Worm (Caenorhabditis elegans): Measurements from ENCODE around the gene twk-22.

DNA sequence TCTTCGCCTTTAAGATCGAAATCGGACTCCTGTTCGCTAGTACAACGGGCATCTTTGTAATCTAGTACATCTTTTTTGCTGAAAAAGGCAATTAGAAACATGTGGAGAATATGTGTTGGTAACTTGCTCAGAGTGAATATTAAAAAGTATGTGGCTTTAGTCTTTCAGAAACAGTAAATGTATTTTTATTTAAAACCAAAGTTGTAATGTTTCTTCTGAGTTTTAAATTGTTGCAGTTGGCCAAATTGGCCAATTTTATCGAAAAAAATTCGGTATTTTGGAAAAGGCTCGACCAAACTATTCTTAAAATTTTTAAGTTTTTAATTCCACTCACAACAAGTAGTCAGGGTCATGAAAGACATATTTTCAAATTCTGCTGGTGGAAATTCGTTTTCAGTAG is 23.2 kb upstream of the twk-22 start, which contains the start of gene F52E10.2:
- no peak for TF ChIP-seq daf-12 (tag; optimal IDR thresholded peaks at IDR 0.05)
- no peak for TF ChIP-seq nhr-237 (tag; optimal IDR thresholded peaks at IDR 0.05)
- TF ChIP-seq egl-5 (tag; optimal IDR thresholded peaks at IDR 0.05) = no peak
- no peak for TF ChIP-seq fkh-10 (GFP tag; optimal IDR thresholded peaks at IDR 0.05)
- no peak for TF ChIP-seq zag-1 (tag; optimal IDR thresholded peaks at IDR 0.05)
- TF ChIP-seq R02D3.7 (tag; optimal IDR thresholded peaks at IDR 0.05) = no peak
- no peak for TF ChIP-seq nhr-77 (tag; optimal IDR thresholded peaks at IDR 0.05)
- TF ChIP-seq nhr-28 (tag; optimal IDR thresholded peaks at IDR 0.05) = no peak
- TF ChIP-seq unc-39 (tag; optimal IDR thresholded peaks at IDR 0.05) = no peak
- TF ChIP-seq nhr-25 (tag; optimal IDR thresholded peaks at IDR 0.05) = no peak
- TF ChIP-seq nhr-12 (tag; optimal IDR thresholded peaks at IDR 0.05) = no peak
- TF ChIP-seq unc-62 (GFP tag; optimal IDR thresholded peaks at IDR 0.05) = no peak

Measured in whole organism, L3 larva.